Fruit fly (Drosophila melanogaster) whole organism, wandering third instar larva: ENCODE results near the gene Phs.

Source experiments
- Dif ChIP-seq: fragments of 200-275, 200-300 bp; sonication (Bioruptor generic); optimal IDR thresholded peaks from 2 replicates; lab custom pipeline; 2018; ENCODE audit warnings: missing biosample characterization, missing genetic modification characterization; ENCODE audit not compliant: partially characterized antibody
- Hr83 ChIP-seq: fragments of 200-300 bp; sonication (Bioruptor generic); optimal IDR thresholded peaks from 2 replicates; lab custom pipeline; 2016; ENCODE audit warnings: missing biosample characterization, mild to moderate bottlenecking, missing genetic modification characterization, moderate library complexity; ENCODE audit not compliant: poor library complexity, severe bottlenecking
- Jra ChIP-seq: sonication (Bioruptor generic); optimal IDR thresholded peaks from 2 replicates; lab custom pipeline; 2016; ENCODE audit warnings: missing biosample characterization, missing genetic modification characterization
- dsf ChIP-seq: sonication (Bioruptor generic); optimal IDR thresholded peaks from 2 replicates; lab custom pipeline; 2016; ENCODE audit warnings: missing biosample characterization, missing genetic modification characterization, borderline replicate concordance
- psq ChIP-seq: fragments of 200-800 bp; sonication (Bioruptor generic); optimal IDR thresholded peaks from 3 replicates; lab custom pipeline; 2017; ENCODE audit warnings: missing biosample characterization, mild to moderate bottlenecking, missing genetic modification characterization, moderate library complexity

- TF ChIP-seq dsf (no peak), Dif (GFP tag; lab: Kevin White, UChicago) (no peak), psq (GFP tag; lab: Kevin White, UChicago) (no peak), Hr83 (GFP tag; lab: Kevin White, UChicago) (no peak), Jra (no peak)
These were observed 53.1 kb downstream of the Phs start for dm6 chr3L:15672800-15673199.
